Worm (Caenorhabditis elegans): ENCODE data around the gene sox-3.

ce11 chrX:14740019-14740418, 47.2 kb upstream of the sox-3 start, which contains the start of gene C05G5.1:
- TF ChIP-seq hmbx-1 (tag; optimal IDR thresholded peaks at IDR 0.05), result no peak
- no peak for TF ChIP-seq hmg-4 (GFP tag; optimal IDR thresholded peaks at IDR 0.05)
- no peak for TF ChIP-seq ama-1 (optimal IDR thresholded peaks at IDR 0.05)
- no peak for TF ChIP-seq hnd-1 (tag; optimal IDR thresholded peaks at IDR 0.05)
- TF ChIP-seq aly-1 (tag; optimal IDR thresholded peaks at IDR 0.05), result no peak
- no peak for TF ChIP-seq tbx-11 (GFP tag; IDR thresholded peaks at IDR 0.05)
- no peak for TF ChIP-seq B0310.2 (tag; optimal IDR thresholded peaks at IDR 0.05)
- TF ChIP-seq flt-1 (GFP tag; IDR thresholded peaks at IDR 0.05), result no peak
- TF ChIP-seq ceh-13 (GFP tag; optimal IDR thresholded peaks at IDR 0.05), result no peak
- TF ChIP-seq pes-1 (GFP tag; IDR thresholded peaks at IDR 0.05), result no peak
